Worm (Caenorhabditis elegans) whole organism, mixed stage, embryonic: Measurements from ENCODE around the gene alr-1.
A peak's percentile ranks its signal among the peaks of the same experiment; 100 is the strongest.

Experiments used
- bed-3 ChIP-seq: fragments of 200-800 bp; sonication (Bioruptor generic); optimal IDR thresholded peaks from 3 replicates; lab custom pipeline; 2018; ENCODE audit warnings: mild to moderate bottlenecking, missing genetic modification characterization, moderate library complexity, missing compliant biosample characterization
- elt-1 ChIP-seq: sonication (generic microtip); optimal IDR thresholded peaks from 2 replicates; lab custom pipeline; 2017; ENCODE audit warnings: missing genetic modification characterization, mild to moderate bottlenecking, missing compliant biosample characterization, antibody characterized with exemption, moderate library complexity, borderline replicate concordance; ENCODE audit not compliant: insufficient read depth
- nhr-2 ChIP-seq: fragments of 150-350 bp; optimal IDR thresholded peaks from 2 replicates; lab custom pipeline; 2014; ENCODE audit warnings: missing biosample characterization, missing genetic modification characterization
- nhr-237 ChIP-seq: fragments of 150-350 bp; optimal IDR thresholded peaks from 2 replicates; lab custom pipeline; 2014; ENCODE audit warnings: missing biosample characterization, missing genetic modification characterization
- nhr-28 ChIP-seq: fragments of 150-350 bp; optimal IDR thresholded peaks from 2 replicates; lab custom pipeline; 2014; ENCODE audit warnings: missing biosample characterization, missing genetic modification characterization
- pha-4 ChIP-seq: fragments of 150-350 bp; optimal IDR thresholded peaks from 2 replicates; lab custom pipeline; 2018; ENCODE audit warnings: missing biosample characterization, missing genetic modification reagents, missing genetic modification characterization
- snpc-4 ChIP-seq: fragments of 150-350 bp; optimal IDR thresholded peaks from 2 replicates; lab custom pipeline; 2014; ENCODE audit warnings: missing biosample characterization, missing genetic modification characterization
- tbx-8 ChIP-seq: fragments of 200-800 bp; sonication (Bioruptor generic); optimal IDR thresholded peaks from 2 replicates; lab custom pipeline; 2018; ENCODE audit warnings: mild to moderate bottlenecking, missing genetic modification characterization, moderate library complexity, missing compliant biosample characterization
- unc-62 ChIP-seq: fragments of 150-350 bp; optimal IDR thresholded peaks from 2 replicates; lab custom pipeline; 2014; ENCODE audit warnings: missing biosample characterization, missing genetic modification reagents, missing genetic modification characterization

DNA sequence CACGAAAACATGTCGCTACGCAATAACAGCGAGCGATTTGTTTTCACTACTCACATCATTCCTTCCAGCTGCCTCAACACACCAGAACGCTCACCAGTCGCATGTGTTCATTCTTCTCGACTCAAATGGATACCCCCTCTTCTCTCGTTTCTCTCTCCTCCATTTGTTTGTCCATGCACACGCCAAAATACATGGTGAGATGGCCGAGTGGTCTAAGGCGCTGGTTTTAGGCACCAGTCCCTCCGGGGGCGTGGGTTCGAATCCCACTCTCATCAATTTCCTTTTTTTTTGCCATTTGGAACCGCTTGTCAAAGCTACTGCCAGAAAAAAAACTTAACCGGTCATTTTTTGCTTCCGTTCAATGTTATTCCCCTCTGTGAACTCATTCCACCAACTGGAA is 29.9 kb downstream of the alr-1 start:
- TF ChIP-seq bed-3 (GFP tag; lab: Kevin White, UChicago): peak; percentile 55
- TF ChIP-seq tbx-8 (GFP tag; lab: Kevin White, UChicago): peak; percentile 51
- peak; percentile 48 for TF ChIP-seq pha-4 (tag; lab: Kevin White, UChicago)
- no peak for TF ChIP-seq unc-62 (GFP tag; lab: Kevin White, UChicago)
- no peak for TF ChIP-seq nhr-28
- TF ChIP-seq nhr-237 (tag; lab: Kevin White, UChicago): peak; percentile 9
- TF ChIP-seq snpc-4 (tag; lab: Kevin White, UChicago): no peak
- TF ChIP-seq nhr-2 (tag; lab: Kevin White, UChicago): no peak
- no peak for TF ChIP-seq elt-1 (tag; lab: Kevin White, UChicago)
